Fruit fly (Drosophila melanogaster) whole organism, pupa: Measurements from ENCODE around the gene CG13474.
A peak's percentile ranks its signal among the peaks of the same experiment; 100 is the strongest.

ENCODE experiments used
- CG10348 ChIP-seq: fragments of 200-800 bp; sonication (Bioruptor generic); IDR thresholded peaks from 2 replicates; pipeline ENCODE4 v1.3.6; 2022; ENCODE audit warnings: missing biosample characterization, missing genetic modification characterization
- CG12605 ChIP-seq: fragments of 200-800 bp; sonication (Bioruptor generic); IDR thresholded peaks from 2 replicates; pipeline ENCODE4 v1.3.6; 2022; ENCODE audit warnings: missing biosample characterization, missing genetic modification characterization
- CG15710 ChIP-seq: fragments of 200-800 bp; sonication (Bioruptor generic); optimal IDR thresholded peaks from 2 replicates; lab custom pipeline; 2018; ENCODE audit warnings: missing biosample characterization, mild to moderate bottlenecking, missing genetic modification characterization, moderate library complexity
- CG17806 ChIP-seq: fragments of 200-800 bp; sonication (Bioruptor generic); optimal IDR thresholded peaks from 2 replicates; lab custom pipeline; 2018; ENCODE audit warnings: missing biosample characterization, mild to moderate bottlenecking, missing genetic modification characterization, moderate library complexity
- CG34367 ChIP-seq: fragments of 200-800 bp; sonication (Bioruptor generic); optimal IDR thresholded peaks from 2 replicates; lab custom pipeline; 2018; ENCODE audit warnings: missing biosample characterization, mild to moderate bottlenecking, missing genetic modification characterization
- CG4496 ChIP-seq: fragments of 200-800 bp; sonication (Bioruptor generic); IDR thresholded peaks from 3 replicates; pipeline ENCODE4 v1.3.6; 2022; ENCODE audit warnings: missing biosample characterization, missing genetic modification characterization
- CG8159 ChIP-seq: fragments of 200-800 bp; sonication (Bioruptor generic); optimal IDR thresholded peaks from 3 replicates; lab custom pipeline; 2018; ENCODE audit warnings: missing biosample characterization, mild to moderate bottlenecking, missing genetic modification characterization, moderate library complexity
- CG9948 ChIP-seq: fragments of 200-800 bp; sonication (Bioruptor generic); optimal IDR thresholded peaks from 2 replicates; lab custom pipeline; 2018; ENCODE audit warnings: missing biosample characterization, mild to moderate bottlenecking, missing genetic modification characterization, moderate library complexity
- EcR ChIP-seq: fragments of 200-800 bp; sonication (Bioruptor generic); optimal IDR thresholded peaks from 3 replicates; lab custom pipeline; 2019; ENCODE audit warnings: missing biosample characterization, missing genetic modification characterization, mild to moderate bottlenecking, moderate library complexity, missing genetic modification reagents
- Pif1A ChIP-seq: fragments of 200-800 bp; sonication (Bioruptor generic); optimal IDR thresholded peaks from 3 replicates; lab custom pipeline; 2016; ENCODE audit warnings: missing biosample characterization, missing genetic modification characterization
- gl ChIP-seq: fragments of 200-800 bp; sonication (Bioruptor generic); optimal IDR thresholded peaks from 2 replicates; lab custom pipeline; 2018; ENCODE audit warnings: missing biosample characterization, mild to moderate bottlenecking, missing genetic modification characterization

- TF ChIP-seq CG12605 (GFP tag; lab: Robert Waterston, UW): no peak
- TF ChIP-seq Pif1A (GFP tag; lab: Kevin White, UChicago): no peak
- TF ChIP-seq gl: no peak
- no peak for TF ChIP-seq CG4496 (GFP tag; lab: Robert Waterston, UW)
- TF ChIP-seq CG17806 (tag; lab: Kevin White, UChicago): no peak
- TF ChIP-seq EcR (GFP tag; lab: Kevin White, UChicago): peak; percentile 43
- no peak for TF ChIP-seq CG9948
- no peak for TF ChIP-seq CG34367 (tag; lab: Kevin White, UChicago)
- no peak for TF ChIP-seq CG8159 (tag; lab: Kevin White, UChicago)
- no peak for TF ChIP-seq CG15710 (tag; lab: Kevin White, UChicago)
- no peak for TF ChIP-seq CG10348
Observed at dm6 chr3L:14668638-14669037, 28.3 kb downstream of the CG13474 start.
